Worm (Caenorhabditis elegans) whole organism, late embryonic: ENCODE data around the gene F53A3.7.

ENCODE experiments used
- C08G9.2 ChIP-seq: sonication (generic microtip); optimal IDR thresholded peaks from 2 replicates; lab custom pipeline; 2016; ENCODE audit warnings: mild to moderate bottlenecking, missing genetic modification characterization, moderate library complexity, missing compliant biosample characterization
- C38D4.7 ChIP-seq: fragments of 200-800 bp; sonication (Bioruptor generic); optimal IDR thresholded peaks from 2 replicates; lab custom pipeline; 2018; ENCODE audit warnings: mild to moderate bottlenecking, missing genetic modification characterization, moderate library complexity, missing compliant biosample characterization
- T23F11.4 ChIP-seq: fragments of 200-800 bp; sonication (Bioruptor generic); optimal IDR thresholded peaks from 2 replicates; lab custom pipeline; 2018; ENCODE audit warnings: mild to moderate bottlenecking, missing genetic modification characterization, missing compliant biosample characterization
- ceh-14 ChIP-seq: sonication (generic microtip); optimal IDR thresholded peaks from 2 replicates; lab custom pipeline; 2016; ENCODE audit warnings: missing genotype, missing genetic modification characterization, missing compliant biosample characterization
- ceh-18 ChIP-seq: sonication (generic microtip); optimal IDR thresholded peaks from 2 replicates; lab custom pipeline; 2016; ENCODE audit warnings: missing genetic modification characterization, missing compliant biosample characterization
- ceh-19 ChIP-seq: fragments of 200-800 bp; sonication (Bioruptor generic); optimal IDR thresholded peaks from 2 replicates; lab custom pipeline; 2018; ENCODE audit warnings: mild to moderate bottlenecking, missing genetic modification characterization, missing compliant biosample characterization
- ceh-24 ChIP-seq: sonication (generic microtip); optimal IDR thresholded peaks from 2 replicates; lab custom pipeline; 2016; ENCODE audit warnings: mild to moderate bottlenecking, missing genetic modification characterization, missing compliant biosample characterization
- ceh-30 ChIP-seq: fragments of 150-350 bp; optimal IDR thresholded peaks from 2 replicates; lab custom pipeline; 2014; ENCODE audit warnings: missing biosample characterization, missing genetic modification characterization
- ceh-31 ChIP-seq: sonication (generic microtip); optimal IDR thresholded peaks from 2 replicates; lab custom pipeline; 2016; ENCODE audit warnings: missing genetic modification characterization, missing compliant biosample characterization
- ceh-34 ChIP-seq: sonication (generic microtip); optimal IDR thresholded peaks from 2 replicates; lab custom pipeline; 2016; ENCODE audit warnings: mild to moderate bottlenecking, missing genetic modification characterization, missing compliant biosample characterization
- ceh-45 ChIP-seq: fragments of 200-800 bp; sonication (Bioruptor generic); IDR thresholded peaks from 2 replicates; pipeline ENCODE4 v1.3.6; 2022; ENCODE audit warnings: missing genetic modification reagents, missing genetic modification characterization, missing compliant biosample characterization
- ceh-48 ChIP-seq: sonication (generic microtip); optimal IDR thresholded peaks from 2 replicates; lab custom pipeline; 2016; ENCODE audit warnings: missing genetic modification characterization, inconsistent platforms, missing compliant biosample characterization
- ceh-6 ChIP-seq: fragments of 200-800 bp; sonication (Bioruptor generic); optimal IDR thresholded peaks from 2 replicates; lab custom pipeline; 2018; ENCODE audit warnings: mild to moderate bottlenecking, missing genetic modification characterization, missing compliant biosample characterization
- ceh-9 ChIP-seq: sonication (generic microtip); optimal IDR thresholded peaks from 2 replicates; lab custom pipeline; 2016; ENCODE audit warnings: mild to moderate bottlenecking, missing genetic modification characterization, inconsistent platforms, missing compliant biosample characterization
- che-1 ChIP-seq: sonication (generic microtip); optimal IDR thresholded peaks from 2 replicates; lab custom pipeline; 2016; ENCODE audit warnings: mild to moderate bottlenecking, missing genetic modification characterization, missing compliant biosample characterization
- dmd-4 ChIP-seq: sonication (generic microtip); optimal IDR thresholded peaks from 2 replicates; lab custom pipeline; 2016; ENCODE audit warnings: borderline replicate concordance, missing genetic modification characterization, missing compliant biosample characterization
- elt-2 ChIP-seq: sonication (generic microtip); optimal IDR thresholded peaks from 2 replicates; lab custom pipeline; 2016; ENCODE audit warnings: missing genetic modification reagents, missing genetic modification characterization, missing compliant biosample characterization
- ets-4 ChIP-seq: sonication (generic microtip); optimal IDR thresholded peaks from 2 replicates; lab custom pipeline; 2016; ENCODE audit warnings: missing genetic modification characterization, missing compliant biosample characterization
- eyg-1 ChIP-seq: sonication (generic microtip); optimal IDR thresholded peaks from 2 replicates; lab custom pipeline; 2016; ENCODE audit warnings: missing genotype, missing genetic modification characterization, missing compliant biosample characterization
- fkh-6 ChIP-seq: sonication (generic microtip); optimal IDR thresholded peaks from 2 replicates; lab custom pipeline; 2016; ENCODE audit warnings: missing genetic modification characterization, missing compliant biosample characterization
- hlh-30 ChIP-seq: sonication (generic microtip); optimal IDR thresholded peaks from 2 replicates; lab custom pipeline; 2017; ENCODE audit warnings: antibody characterized with exemption, missing genetic modification characterization, missing compliant biosample characterization; ENCODE audit not compliant: insufficient read depth
- hlh-6 ChIP-seq: sonication (generic microtip); optimal IDR thresholded peaks from 2 replicates; lab custom pipeline; 2016; ENCODE audit warnings: missing genotype, missing genetic modification characterization, missing compliant biosample characterization
- hlh-8 ChIP-seq: sonication (generic microtip); optimal IDR thresholded peaks from 2 replicates; lab custom pipeline; 2016; ENCODE audit warnings: missing genotype, missing genetic modification characterization, missing compliant biosample characterization
- lim-6 ChIP-seq: sonication (generic microtip); optimal IDR thresholded peaks from 2 replicates; lab custom pipeline; 2016; ENCODE audit warnings: missing genetic modification characterization, missing compliant biosample characterization
- nfya-1 ChIP-seq: sonication (generic microtip); optimal IDR thresholded peaks from 2 replicates; lab custom pipeline; 2017; ENCODE audit warnings: missing genetic modification characterization, mild to moderate bottlenecking, missing compliant biosample characterization, antibody characterized with exemption, moderate library complexity
- nhr-11 ChIP-seq: fragments of 150-350 bp; optimal IDR thresholded peaks from 2 replicates; lab custom pipeline; 2014; ENCODE audit warnings: missing biosample characterization, missing genetic modification characterization
- npax-4 ChIP-seq: sonication (generic microtip); optimal IDR thresholded peaks from 2 replicates; lab custom pipeline; 2016; ENCODE audit warnings: missing genetic modification characterization, missing compliant biosample characterization
- odd-2 ChIP-seq: sonication (generic microtip); optimal IDR thresholded peaks from 2 replicates; lab custom pipeline; 2017; ENCODE audit warnings: antibody characterized with exemption, mild to moderate bottlenecking, missing genetic modification characterization, missing compliant biosample characterization
- pag-3 ChIP-seq: sonication (generic microtip); optimal IDR thresholded peaks from 2 replicates; lab custom pipeline; 2016; ENCODE audit warnings: missing compliant biosample characterization, missing genetic modification characterization, borderline replicate concordance
- pax-1 ChIP-seq: fragments of 150-350 bp; optimal IDR thresholded peaks from 2 replicates; lab custom pipeline; 2014; ENCODE audit warnings: missing biosample characterization, missing genetic modification characterization
- pha-2 ChIP-seq: sonication (generic microtip); optimal IDR thresholded peaks from 2 replicates; lab custom pipeline; 2017; ENCODE audit warnings: mild to moderate bottlenecking, missing genetic modification characterization, missing compliant biosample characterization
- pha-4 ChIP-seq: fragments of 150-350 bp; optimal IDR thresholded peaks from 2 replicates; lab custom pipeline; 2018; ENCODE audit warnings: missing biosample characterization, missing genetic modification reagents, missing genetic modification characterization
- pros-1 ChIP-seq: fragments of 150-350 bp; optimal IDR thresholded peaks from 2 replicates; lab custom pipeline; 2014; ENCODE audit warnings: missing biosample characterization, missing genetic modification reagents, missing genetic modification characterization
- ref-2 ChIP-seq: sonication (generic microtip); optimal IDR thresholded peaks from 2 replicates; lab custom pipeline; 2016; ENCODE audit warnings: missing genetic modification characterization, missing compliant biosample characterization
- rnt-1 ChIP-seq: sonication (generic microtip); optimal IDR thresholded peaks from 2 replicates; lab custom pipeline; 2016; ENCODE audit warnings: missing genetic modification characterization, missing compliant biosample characterization
- sdc-2 ChIP-seq: sonication (generic microtip); optimal IDR thresholded peaks from 2 replicates; lab custom pipeline; 2016; ENCODE audit warnings: missing genotype, missing genetic modification characterization, missing compliant biosample characterization
- sox-2 ChIP-seq: fragments of 200-800 bp; sonication (Bioruptor generic); IDR thresholded peaks from 2 replicates; pipeline ENCODE4 v1.3.6; 2022; ENCODE audit warnings: missing genetic modification reagents, missing genetic modification characterization, missing compliant biosample characterization
- sox-4 ChIP-seq: sonication (generic microtip); optimal IDR thresholded peaks from 2 replicates; lab custom pipeline; 2017; ENCODE audit warnings: mild to moderate bottlenecking, missing genetic modification characterization, inconsistent platforms, missing compliant biosample characterization
- tbx-2 ChIP-seq: sonication (generic microtip); optimal IDR thresholded peaks from 2 replicates; lab custom pipeline; 2016; ENCODE audit warnings: missing genetic modification characterization, missing compliant biosample characterization
- tbx-7 ChIP-seq: sonication (generic microtip); optimal IDR thresholded peaks from 2 replicates; lab custom pipeline; 2016; ENCODE audit warnings: missing genotype, missing genetic modification characterization, missing compliant biosample characterization
- ttx-3 ChIP-seq: sonication (generic microtip); optimal IDR thresholded peaks from 2 replicates; lab custom pipeline; 2016; ENCODE audit warnings: missing genetic modification reagents, missing genetic modification characterization, missing compliant biosample characterization
- unc-42 ChIP-seq: sonication (generic microtip); optimal IDR thresholded peaks from 2 replicates; lab custom pipeline; 2016; ENCODE audit warnings: missing genotype, missing genetic modification characterization, missing compliant biosample characterization
- unc-55 ChIP-seq: sonication (generic microtip); optimal IDR thresholded peaks from 2 replicates; lab custom pipeline; 2017; ENCODE audit warnings: missing biosample characterization, missing genetic modification reagents, missing genetic modification characterization
- zip-5 ChIP-seq: sonication (generic microtip); optimal IDR thresholded peaks from 2 replicates; lab custom pipeline; 2016; ENCODE audit warnings: missing genetic modification characterization, missing compliant biosample characterization
- ztf-16 ChIP-seq: sonication (generic microtip); optimal IDR thresholded peaks from 2 replicates; lab custom pipeline; 2017; ENCODE audit warnings: missing genetic modification characterization, missing compliant biosample characterization

F53A3.7 gene

ce11 chrIII:1943488-1943887 is 7.8 kb upstream of the F53A3.7 start, which contains the start of gene F53A3.1:
TSS of gene F53A3.1 (minus strand) at chrIII:1943637.
- TF ChIP-seq sdc-2 (tag; lab: Kevin White, UChicago) = no peak
- TF ChIP-seq npax-4 (tag; lab: Kevin White, UChicago) = no peak
- no peak for TF ChIP-seq fkh-6 (tag; lab: Kevin White, UChicago)
- TF ChIP-seq ets-4 (tag; lab: Kevin White, UChicago) = no peak

- no peak for TF ChIP-seq ceh-34 (tag; lab: Kevin White, UChicago)
- TF ChIP-seq che-1 = no peak
- no peak for TF ChIP-seq ceh-31
- TF ChIP-seq ref-2 (tag; lab: Kevin White, UChicago) = no peak
- TF ChIP-seq tbx-7 (tag; lab: Kevin White, UChicago) = no peak
- TF ChIP-seq ceh-19 (GFP tag; lab: Kevin White, UChicago) = no peak
- no peak for TF ChIP-seq sox-2 (GFP tag; lab: Robert Waterston, UW)
- TF ChIP-seq ttx-3 (tag; lab: Kevin White, UChicago) = no peak
- no peak for TF ChIP-seq hlh-8
- no peak for TF ChIP-seq lim-6
- no peak for TF ChIP-seq sox-4 (tag; lab: Kevin White, UChicago)
- TF ChIP-seq ceh-9 (tag; lab: Kevin White, UChicago) = no peak
- TF ChIP-seq pag-3 (tag; lab: Kevin White, UChicago) = no peak
- no peak for TF ChIP-seq ceh-30 (tag; lab: Kevin White, UChicago)
- TF ChIP-seq ceh-48 (tag; lab: Kevin White, UChicago) = no peak
- no peak for TF ChIP-seq pros-1 (tag; lab: Kevin White, UChicago)
- no peak for TF ChIP-seq odd-2 (tag; lab: Kevin White, UChicago)
- TF ChIP-seq dmd-4 (tag; lab: Kevin White, UChicago) = no peak
- no peak for TF ChIP-seq nfya-1
Observed at ce11 chrIII:1947851-1948250, 3.5 kb upstream of the F53A3.7 start.

ce11 chrIII:1949362-1949761 is 2.0 kb upstream of the F53A3.7 start:
- TF ChIP-seq ceh-30 (tag; lab: Kevin White, UChicago) (no peak), elt-2 (tag; lab: Kevin White, UChicago) (no peak), che-1 (no peak), pha-4 (tag; lab: Kevin White, UChicago) (no peak)

- no peak for TF ChIP-seq pag-3 (tag; lab: Kevin White, UChicago)
- TF ChIP-seq hlh-30 (tag; lab: Kevin White, UChicago) = peak; percentile 46
- TF ChIP-seq C08G9.2 (tag; lab: Kevin White, UChicago) = no peak
- TF ChIP-seq dmd-4 (tag; lab: Kevin White, UChicago) = no peak
- peak; percentile 81 for TF ChIP-seq pax-1 (tag; lab: Kevin White, UChicago)
- TF ChIP-seq ceh-6 (GFP tag; lab: Kevin White, UChicago) = no peak
- peak; percentile 38 for TF ChIP-seq rnt-1 (tag; lab: Kevin White, UChicago)
- TF ChIP-seq pha-4 (tag; lab: Kevin White, UChicago) = no peak
- peak; percentile 82 for TF ChIP-seq ceh-18 (tag; lab: Kevin White, UChicago)
- no peak for TF ChIP-seq ceh-24 (tag; lab: Kevin White, UChicago)
- 0 out of 2 replicates have a peak, but pooled peaks have one; percentile 27 for TF ChIP-seq ceh-45
- peak; percentile 82 for TF ChIP-seq nfya-1
- TF ChIP-seq ceh-48 (tag; lab: Kevin White, UChicago) = peak; percentile 68
- TF ChIP-seq pha-2 (tag; lab: Kevin White, UChicago) = no peak
- no peak for TF ChIP-seq sox-4 (tag; lab: Kevin White, UChicago)
- no peak for TF ChIP-seq nhr-11 (tag; lab: Kevin White, UChicago)
- TF ChIP-seq ceh-31 = peak; percentile 79
- TF ChIP-seq pros-1 (tag; lab: Kevin White, UChicago) = no peak
- peak; percentile 20 for TF ChIP-seq ets-4 (tag; lab: Kevin White, UChicago)
- no peak for TF ChIP-seq eyg-1 (tag; lab: Kevin White, UChicago)
- TF ChIP-seq tbx-2 (tag; lab: Kevin White, UChicago) = peak; percentile 55
- no peak for TF ChIP-seq zip-5 (tag; lab: Kevin White, UChicago)
- no peak for TF ChIP-seq ceh-14 (tag; lab: Kevin White, UChicago)
- TF ChIP-seq tbx-7 (tag; lab: Kevin White, UChicago) = no peak
- TF ChIP-seq ceh-34 (tag; lab: Kevin White, UChicago) = peak; percentile 42
- no peak for TF ChIP-seq hlh-8
- peak; percentile 22 for TF ChIP-seq ztf-16 (tag; lab: Kevin White, UChicago)
- no peak for TF ChIP-seq T23F11.4
- TF ChIP-seq unc-55 = no peak
- peak; percentile 78 for TF ChIP-seq unc-42 (tag; lab: Kevin White, UChicago)
- no peak for TF ChIP-seq hlh-6 (tag; lab: Kevin White, UChicago)
- no peak for TF ChIP-seq C38D4.7 (GFP tag; lab: Kevin White, UChicago)
Observed at ce11 chrIII:1950236-1950635, 1.1 kb upstream of the F53A3.7 start, which contains the start of the genes polh-1 and rps-22. TSS of gene polh-1 (minus strand) at chrIII:1950269. TSS of gene rps-22 (plus strand) at chrIII:1950535.
